Worm (Caenorhabditis elegans): Measurements from ENCODE around the gene calu-1.

ce11 chrX:4987617-4988016 is 16.9 kb upstream of the calu-1 start:
- TF ChIP-seq nhr-11 (tag; optimal IDR thresholded peaks at IDR 0.05) (no peak), unc-62 (GFP tag; optimal IDR thresholded peaks at IDR 0.05) (no peak), fos-1 (tag; optimal IDR thresholded peaks at IDR 0.05) (no peak)

Measured in whole organism, L2 larva.